Fruit fly (Drosophila melanogaster): ENCODE measurements around the gene He.

dm6 chr2L:13947476-13947875 lies 25.3 kb downstream of the He start, which contains the start of gene Vajk3:
- TF ChIP-seq insv (optimal IDR thresholded peaks at IDR 0.05) (no peak), Myc (optimal IDR thresholded peaks at IDR 0.05) (no peak), ttk (optimal IDR thresholded peaks at IDR 0.05) (no peak)
